Worm (Caenorhabditis elegans): ENCODE data around the gene atg-3.

DNA sequence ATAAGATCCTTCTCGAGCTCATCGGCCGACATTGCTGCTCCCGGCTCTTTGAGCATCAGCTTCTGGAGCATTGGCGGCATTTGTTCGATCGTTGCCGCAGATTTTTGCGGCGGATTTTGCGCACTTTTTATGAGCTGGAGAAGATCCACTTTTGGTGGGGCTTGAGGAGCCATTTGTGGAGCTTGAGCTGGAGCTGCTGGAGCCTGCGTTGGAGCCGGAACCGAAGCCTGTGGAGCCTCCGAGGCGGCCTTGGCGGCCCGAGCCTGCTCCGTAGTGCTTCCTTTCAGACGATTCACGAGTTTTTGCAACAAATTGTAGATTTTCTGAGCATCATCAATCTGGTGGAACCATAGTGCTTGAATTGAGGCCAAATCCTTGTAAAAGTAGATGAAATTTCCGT lies 43.7 kb downstream of the atg-3 start:
- no peak for TF ChIP-seq zag-1 (tag; optimal IDR thresholded peaks at IDR 0.05)
- TF ChIP-seq unc-62 (GFP tag; optimal IDR thresholded peaks at IDR 0.05), result no peak
- no peak for TF ChIP-seq fos-1 (tag; optimal IDR thresholded peaks at IDR 0.05)
- TF ChIP-seq ama-1 (optimal IDR thresholded peaks at IDR 0.05), result no peak
- no peak for TF ChIP-seq snpc-4 (tag; optimal IDR thresholded peaks at IDR 0.05)
- TF ChIP-seq elt-2 (tag; optimal IDR thresholded peaks at IDR 0.05), result no peak
- no peak for TF ChIP-seq nhr-77 (tag; optimal IDR thresholded peaks at IDR 0.05)
- no peak for TF ChIP-seq elt-1 (tag; optimal IDR thresholded peaks at IDR 0.05)
- no peak for TF ChIP-seq ceh-28 (tag; optimal IDR thresholded peaks at IDR 0.05)
- no peak for TF ChIP-seq aly-2 (tag; optimal IDR thresholded peaks at IDR 0.05)
